Worm (Caenorhabditis elegans) whole organism, young adult: ENCODE measurements around the gene elb-1.

Experiments used
- B0019.2 ChIP-seq: fragments of 200-800 bp; sonication (Bioruptor generic); conservative IDR thresholded peaks from 2 replicates; pipeline ENCODE4 v1.3.6; 2022; ENCODE audit warnings: missing genetic modification reagents, missing genetic modification characterization, missing compliant biosample characterization
- B0261.1 ChIP-seq: sonication (generic microtip); optimal IDR thresholded peaks from 2 replicates; lab custom pipeline; 2016; ENCODE audit warnings: mild to moderate bottlenecking, missing genetic modification characterization, moderate library complexity, missing compliant biosample characterization
- B0336.3 ChIP-seq: fragments of 200-800 bp; sonication (Bioruptor generic); IDR thresholded peaks from 2 replicates; pipeline ENCODE4 v1.3.6; 2022; ENCODE audit warnings: missing genetic modification characterization, missing compliant biosample characterization
- D2030.7 ChIP-seq: fragments of 200-800 bp; sonication (Bioruptor generic); IDR thresholded peaks from 2 replicates; pipeline ENCODE4 v1.3.6; 2022; ENCODE audit warnings: missing genetic modification reagents, missing genetic modification characterization, missing compliant biosample characterization
- F57A8.1 ChIP-seq: fragments of 200-800 bp; sonication (Bioruptor generic); optimal IDR thresholded peaks from 2 replicates; lab custom pipeline; 2018; ENCODE audit warnings: mild to moderate bottlenecking, missing genetic modification characterization, moderate library complexity, missing compliant biosample characterization
- F57C9.4 ChIP-seq: sonication (generic microtip); optimal IDR thresholded peaks from 2 replicates; lab custom pipeline; 2017; ENCODE audit warnings: mild to moderate bottlenecking, missing genetic modification characterization, missing compliant biosample characterization
- K11D2.4 ChIP-seq: fragments of 200-800 bp; sonication (Bioruptor generic); IDR thresholded peaks from 2 replicates; pipeline ENCODE4 v1.3.6; 2022; ENCODE audit warnings: missing genetic modification reagents, missing genetic modification characterization, missing compliant biosample characterization
- Y53G8AR.9 ChIP-seq: fragments of 200-800 bp; sonication (Bioruptor generic); conservative IDR thresholded peaks from 2 replicates; pipeline ENCODE4 v1.3.6; 2022; ENCODE audit warnings: missing genetic modification reagents, missing genetic modification characterization, missing compliant biosample characterization
- Y95B8A.8 ChIP-seq: fragments of 200-800 bp; sonication (Bioruptor generic); IDR thresholded peaks from 2 replicates; pipeline ENCODE4 v1.3.6; 2022; ENCODE audit warnings: missing genetic modification reagents, missing genetic modification characterization, missing compliant biosample characterization
- aptf-2 ChIP-seq: fragments of 200-800 bp; sonication (Bioruptor generic); conservative IDR thresholded peaks from 2 replicates; pipeline ENCODE4 v1.3.6; 2022; ENCODE audit warnings: missing genetic modification reagents, missing genetic modification characterization, missing compliant biosample characterization
- attf-5 ChIP-seq: fragments of 200-800 bp; sonication (Bioruptor generic); optimal IDR thresholded peaks from 2 replicates; lab custom pipeline; 2018; ENCODE audit warnings: mild to moderate bottlenecking, missing genetic modification characterization, missing compliant biosample characterization
- bed-1 ChIP-seq: fragments of 200-800 bp; sonication (Bioruptor generic); IDR thresholded peaks from 2 replicates; pipeline ENCODE4 v1.3.6; 2022; ENCODE audit warnings: missing genetic modification reagents, missing genetic modification characterization, missing compliant biosample characterization
- ccch-3 ChIP-seq: fragments of 200-800 bp; sonication (Bioruptor generic); optimal IDR thresholded peaks from 2 replicates; lab custom pipeline; 2018; ENCODE audit warnings: mild to moderate bottlenecking, missing genetic modification characterization, missing compliant biosample characterization
- cebp-1 ChIP-seq, 2 experiments: fragments of 200-800 bp in 1 of 2; sonication (Bioruptor generic) in 1 of 2; sonication (generic microtip) in 1 of 2; IDR thresholded peaks in 1 of 2; optimal IDR thresholded peaks in 1 of 2; 2 replicates each; pipeline versions ENCODE4 v1.3.6 to Lab custom; 2017 to 2022; ENCODE audit warnings: missing compliant biosample characterization in 2 of 2, missing genetic modification characterization in 2 of 2, mild to moderate bottlenecking in 1 of 2, missing genetic modification reagents in 1 of 2, moderate library complexity in 1 of 2
- ceh-27 ChIP-seq: fragments of 200-800 bp; sonication (Bioruptor generic); optimal IDR thresholded peaks from 2 replicates; lab custom pipeline; 2018; ENCODE audit warnings: mild to moderate bottlenecking, missing genetic modification characterization, moderate library complexity, missing compliant biosample characterization
- ceh-58 ChIP-seq: fragments of 200-800 bp; sonication (Bioruptor generic); IDR thresholded peaks from 2 replicates; pipeline ENCODE4 v1.3.6; 2022; ENCODE audit warnings: missing genetic modification characterization, missing compliant biosample characterization
- dox-1 ChIP-seq: fragments of 200-800 bp; sonication (Bioruptor generic); IDR thresholded peaks from 2 replicates; pipeline ENCODE4 v1.3.6; 2022; ENCODE audit warnings: missing genetic modification reagents, missing genetic modification characterization, missing compliant biosample characterization
- dpl-1 ChIP-seq: fragments of 150-350 bp; optimal IDR thresholded peaks from 2 replicates; lab custom pipeline; 2014; ENCODE audit warnings: missing biosample characterization, missing genetic modification reagents, missing genetic modification characterization
- egl-44 ChIP-seq: fragments of 200-800 bp; sonication (Bioruptor generic); IDR thresholded peaks from 2 replicates; pipeline ENCODE4 v1.3.6; 2022; ENCODE audit warnings: missing genetic modification reagents, missing genetic modification characterization, missing compliant biosample characterization
- him-1 ChIP-seq: sonication (generic microtip); optimal IDR thresholded peaks from 2 replicates; lab custom pipeline; 2016; ENCODE audit warnings: missing genotype, missing genetic modification reagents, missing genetic modification characterization, missing compliant biosample characterization
- hlh-12 ChIP-seq: sonication (generic microtip); optimal IDR thresholded peaks from 2 replicates; lab custom pipeline; 2016; ENCODE audit warnings: missing genetic modification characterization, missing compliant biosample characterization
- hlh-26 ChIP-seq: fragments of 200-800 bp; sonication (Bioruptor generic); conservative IDR thresholded peaks from 2 replicates; pipeline ENCODE4 v1.3.6; 2022; ENCODE audit warnings: missing genetic modification reagents, missing genetic modification characterization, missing compliant biosample characterization
- hmg-1.2 ChIP-seq: fragments of 200-800 bp; sonication (Bioruptor generic); IDR thresholded peaks from 2 replicates; pipeline ENCODE4 v1.3.6; 2022; ENCODE audit warnings: missing genetic modification reagents, missing genetic modification characterization, missing compliant biosample characterization
- hmg-20 ChIP-seq: fragments of 200-800 bp; sonication (Bioruptor generic); IDR thresholded peaks from 2 replicates; pipeline ENCODE4 v1.3.6; 2022; ENCODE audit warnings: missing genetic modification reagents, missing genetic modification characterization, missing compliant biosample characterization
- lin-26 ChIP-seq: fragments of 200-800 bp; sonication (Bioruptor generic); IDR thresholded peaks from 2 replicates; pipeline ENCODE4 v1.3.6; 2022; ENCODE audit warnings: missing genetic modification reagents, missing genetic modification characterization, missing compliant biosample characterization
- lin-35 ChIP-seq, 3 experiments: fragments of 150-350 bp in 2 of 3; sonication (generic microtip) in 1 of 3; optimal IDR thresholded peaks; 2 replicates each; lab custom pipeline; 2014 to 2018; ENCODE audit warnings: missing biosample characterization in 3 of 3, missing genetic modification characterization in 3 of 3, missing genetic modification reagents in 3 of 3
- lsl-1 ChIP-seq: fragments of 200-800 bp; sonication (Bioruptor generic); optimal IDR thresholded peaks from 2 replicates; lab custom pipeline; 2018; ENCODE audit warnings: mild to moderate bottlenecking, missing genetic modification characterization, moderate library complexity, missing compliant biosample characterization
- madf-10 ChIP-seq: sonication (generic microtip); optimal IDR thresholded peaks from 2 replicates; lab custom pipeline; 2016; ENCODE audit warnings: mild to moderate bottlenecking, missing genetic modification characterization, missing compliant biosample characterization
- mel-28 ChIP-seq: sonication (generic microtip); optimal IDR thresholded peaks from 2 replicates; lab custom pipeline; 2016; ENCODE audit warnings: borderline replicate concordance, mild to moderate bottlenecking, missing genetic modification characterization, missing compliant biosample characterization
- mes-4 ChIP-seq: sonication (generic microtip); optimal IDR thresholded peaks from 2 replicates; lab custom pipeline; 2016; ENCODE audit warnings: missing genotype, missing genetic modification characterization, missing compliant biosample characterization
- nfya-2 ChIP-seq: fragments of 200-800 bp; sonication (Bioruptor generic); IDR thresholded peaks from 2 replicates; pipeline ENCODE4 v1.3.6; 2022; ENCODE audit warnings: missing genetic modification reagents, missing genetic modification characterization, missing compliant biosample characterization
- nhr-179 ChIP-seq: sonication (generic microtip); optimal IDR thresholded peaks from 2 replicates; lab custom pipeline; 2016; ENCODE audit warnings: mild to moderate bottlenecking, missing genetic modification characterization, missing compliant biosample characterization
- nhr-80 ChIP-seq: sonication (generic microtip); optimal IDR thresholded peaks from 2 replicates; lab custom pipeline; 2016; ENCODE audit warnings: missing genetic modification characterization, missing compliant biosample characterization
- pbrm-1 ChIP-seq: fragments of 200-800 bp; sonication (Bioruptor generic); IDR thresholded peaks from 2 replicates; pipeline ENCODE4 v1.3.6; 2022; ENCODE audit warnings: missing genetic modification reagents, missing genetic modification characterization, missing compliant biosample characterization
- rcor-1 ChIP-seq: fragments of 200-800 bp; sonication (Bioruptor generic); IDR thresholded peaks from 2 replicates; pipeline ENCODE4 v1.3.6; 2022; ENCODE audit warnings: missing genetic modification reagents, missing genetic modification characterization, missing compliant biosample characterization
- rec-8 ChIP-seq, 2 experiments: sonication (generic microtip); optimal IDR thresholded peaks; 2 replicates each; lab custom pipeline; 2016; ENCODE audit warnings: mild to moderate bottlenecking in 2 of 2, missing genetic modification characterization in 2 of 2, missing genetic modification reagents in 2 of 2, missing genotype in 2 of 2, missing biosample characterization in 1 of 2, missing compliant biosample characterization in 1 of 2, moderate library complexity in 1 of 2
- repo-1 ChIP-seq: sonication (generic microtip); optimal IDR thresholded peaks from 2 replicates; lab custom pipeline; 2017; ENCODE audit warnings: mild to moderate bottlenecking, missing genetic modification characterization, missing compliant biosample characterization
- rpc-1 ChIP-seq, 2 experiments: fragments of 150-350 bp in 1 of 2; sonication (generic microtip) in 1 of 2; optimal IDR thresholded peaks; 2 replicates each; lab custom pipeline; 2014 to 2018; ENCODE audit warnings: missing biosample characterization in 1 of 2, missing genetic modification characterization in 1 of 2, missing genetic modification reagents in 1 of 2, missing genotype in 1 of 2
- sea-2 ChIP-seq: fragments of 200-800 bp; sonication (Bioruptor generic); IDR thresholded peaks from 2 replicates; pipeline ENCODE4 v1.3.6; 2022; ENCODE audit warnings: missing genetic modification characterization, missing compliant biosample characterization
- snpc-1.1 ChIP-seq: sonication (generic microtip); optimal IDR thresholded peaks from 2 replicates; lab custom pipeline; 2017; ENCODE audit warnings: missing genetic modification characterization, mild to moderate bottlenecking, missing compliant biosample characterization, antibody characterized with exemption, moderate library complexity, missing genotype, missing genetic modification reagents; ENCODE audit not compliant: insufficient read depth
- snpc-3.4 ChIP-seq: sonication (generic microtip); optimal IDR thresholded peaks from 2 replicates; lab custom pipeline; 2017; ENCODE audit warnings: missing genetic modification characterization, mild to moderate bottlenecking, missing compliant biosample characterization, antibody characterized with exemption, moderate library complexity, missing genotype, missing genetic modification reagents
- sptf-2 ChIP-seq: fragments of 200-800 bp; sonication (Bioruptor generic); optimal IDR thresholded peaks from 2 replicates; lab custom pipeline; 2018; ENCODE audit warnings: mild to moderate bottlenecking, missing genetic modification characterization, missing compliant biosample characterization
- tlf-1 ChIP-seq: fragments of 200-800 bp; sonication (Bioruptor generic); optimal IDR thresholded peaks from 2 replicates; lab custom pipeline; 2018; ENCODE audit warnings: mild to moderate bottlenecking, missing genetic modification characterization, missing compliant biosample characterization
- unc-130 ChIP-seq: sonication (generic microtip); optimal IDR thresholded peaks from 2 replicates; lab custom pipeline; 2016; ENCODE audit warnings: missing genetic modification reagents, missing genetic modification characterization, missing compliant biosample characterization
- zfh-2 ChIP-seq: fragments of 200-800 bp; sonication (Bioruptor generic); conservative IDR thresholded peaks from 2 replicates; pipeline ENCODE4 v1.3.6; 2022; ENCODE audit warnings: missing genetic modification reagents, missing genetic modification characterization, missing compliant biosample characterization
- zim-3 ChIP-seq: sonication (generic microtip); optimal IDR thresholded peaks from 2 replicates; lab custom pipeline; 2017; ENCODE audit warnings: mild to moderate bottlenecking, missing genetic modification characterization, moderate library complexity, missing compliant biosample characterization
- ztf-28 ChIP-seq: fragments of 200-800 bp; sonication (Bioruptor generic); IDR thresholded peaks from 2 replicates; pipeline ENCODE4 v1.3.6; 2022; ENCODE audit warnings: missing genetic modification reagents, missing genetic modification characterization, missing compliant biosample characterization
- ztf-6 ChIP-seq: fragments of 200-800 bp; sonication (Bioruptor generic); IDR thresholded peaks from 2 replicates; pipeline ENCODE4 v1.3.6; 2022; ENCODE audit warnings: missing genetic modification reagents, missing genetic modification characterization, missing compliant biosample characterization

The elb-1 gene

DNA sequence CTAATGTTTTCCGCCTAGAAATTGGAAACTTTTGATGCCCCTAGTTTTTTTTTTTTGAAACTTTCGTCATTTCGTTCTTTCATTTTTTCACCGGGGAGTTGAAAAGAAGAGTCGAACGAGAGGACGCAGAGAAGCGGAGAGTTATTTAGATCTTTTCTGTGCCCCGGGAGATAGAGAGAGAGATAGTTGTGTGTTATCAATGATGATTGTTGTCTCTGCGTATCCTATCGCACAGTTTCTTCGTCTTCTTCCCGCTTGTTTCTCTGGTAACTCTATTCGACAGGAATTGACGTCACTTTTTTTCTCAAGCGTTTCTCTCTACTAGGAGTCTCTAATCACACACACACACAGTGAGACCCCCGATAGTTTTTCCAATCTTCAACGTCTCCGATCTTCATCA lies 29.9 kb downstream of the elb-1 start (continued):
- TF ChIP-seq nhr-179 (tag; lab: Kevin White, UChicago): no peak
- TF ChIP-seq lin-35 (GFP tag; optimal IDR thresholded peaks at IDR 0.05; lab: Kevin White, UChicago): peak in 1 of 3 experiments; percentile 10
- TF ChIP-seq hlh-26 (GFP tag; lab: Robert Waterston, UW): no peak
- no peak for TF ChIP-seq Y95B8A.8
- no peak for TF ChIP-seq sptf-2
- TF ChIP-seq dpl-1 (GFP tag; lab: Kevin White, UChicago): no peak
- TF ChIP-seq B0261.1 (tag; lab: Kevin White, UChicago): no peak
- peak; percentile 36; the same call in 1 of the 2 replicates for TF ChIP-seq K11D2.4 (GFP tag; lab: Robert Waterston, UW)
- no peak for TF ChIP-seq madf-10 (tag; lab: Kevin White, UChicago)
- TF ChIP-seq unc-130: no peak
- TF ChIP-seq zim-3 (tag; lab: Kevin White, UChicago): no peak
- no peak for TF ChIP-seq B0019.2 (GFP tag; lab: Robert Waterston, UW)
- TF ChIP-seq dox-1 (GFP tag; lab: Robert Waterston, UW): peak; percentile 44; the same call in 1 of the 2 replicates
- no peak for TF ChIP-seq ztf-28
- TF ChIP-seq lin-26 (GFP tag; lab: Robert Waterston, UW): peak; percentile 20; the same call in 1 of the 2 replicates
- TF ChIP-seq tlf-1: no peak
- TF ChIP-seq lsl-1 (GFP tag; lab: Kevin White, UChicago): no peak
- TF ChIP-seq egl-44: no peak
- TF ChIP-seq ztf-6 (GFP tag; lab: Robert Waterston, UW): no peak
- TF ChIP-seq ccch-3 (GFP tag; lab: Kevin White, UChicago): no peak
- peak; percentile 59 for TF ChIP-seq attf-5
- no peak for TF ChIP-seq repo-1 (tag; lab: Kevin White, UChicago)
- TF ChIP-seq ceh-27 (GFP tag; lab: Kevin White, UChicago): no peak
- TF ChIP-seq mel-28 (tag; lab: Kevin White, UChicago): no peak
- TF ChIP-seq sea-2 (GFP tag; lab: Robert Waterston, UW): no peak
- TF ChIP-seq nhr-80 (tag; lab: Kevin White, UChicago): peak; percentile 96
- TF ChIP-seq F57C9.4 (tag; lab: Kevin White, UChicago): no peak
- TF ChIP-seq B0336.3 (GFP tag; lab: Robert Waterston, UW): 0 out of 2 replicates have a peak, but pooled peaks have one; percentile 14
- no peak for TF ChIP-seq Y53G8AR.9
- TF ChIP-seq D2030.7: no peak
- TF ChIP-seq nfya-2 (GFP tag; lab: Robert Waterston, UW): no peak
- no peak for TF ChIP-seq pbrm-1 (GFP tag; lab: Robert Waterston, UW)
- TF ChIP-seq cebp-1 (GFP tag; IDR thresholded peaks at IDR 0.05; lab: Robert Waterston, UW): no peak
- peak; percentile 70 for TF ChIP-seq cebp-1 (tag; optimal IDR thresholded peaks at IDR 0.05; lab: Kevin White, UChicago)
- TF ChIP-seq zfh-2 (GFP tag; lab: Robert Waterston, UW): no peak
- no peak for TF ChIP-seq F57A8.1 (GFP tag; lab: Kevin White, UChicago)
- no peak for TF ChIP-seq snpc-3.4 (tag; lab: Kevin White, UChicago)
- TF ChIP-seq aptf-2 (GFP tag; lab: Robert Waterston, UW): no peak
- no peak for TF ChIP-seq him-1 (tag; lab: Kevin White, UChicago)
- no peak for TF ChIP-seq rec-8 (tag; optimal IDR thresholded peaks at IDR 0.05; lab: Kevin White, UChicago)
- TF ChIP-seq snpc-1.1 (tag; lab: Kevin White, UChicago): no peak
- TF ChIP-seq rpc-1 (optimal IDR thresholded peaks at IDR 0.05; lab: Kevin White, UChicago): no peak
- no peak for TF ChIP-seq rpc-1 (tag; optimal IDR thresholded peaks at IDR 0.05; lab: Kevin White, UChicago)
- TF ChIP-seq ceh-58 (GFP tag; lab: Robert Waterston, UW): no peak
- TF ChIP-seq hmg-1.2: peak; percentile 49; the same call in 1 of the 2 replicates
- TF ChIP-seq rcor-1 (GFP tag; lab: Robert Waterston, UW): no peak
- TF ChIP-seq bed-1 (GFP tag; lab: Robert Waterston, UW): no peak
- no peak for TF ChIP-seq hmg-20 (GFP tag; lab: Robert Waterston, UW)
- TF ChIP-seq hlh-12: no peak
- no peak for TF ChIP-seq mes-4 (tag; lab: Kevin White, UChicago)
